Worm (Caenorhabditis elegans) whole organism, late embryonic: ENCODE measurements around the gene F42A6.1.
"Not testable (repeated sequence)": the region's sequence is repeated elsewhere in the genome, so short reads cannot be mapped to it uniquely, and the experiment has no call there.

Experiments used
- C08G9.2 ChIP-seq: sonication (generic microtip); optimal IDR thresholded peaks from 2 replicates; lab custom pipeline; 2016; ENCODE audit warnings: mild to moderate bottlenecking, missing genetic modification characterization, moderate library complexity, missing compliant biosample characterization
- K02D7.2 ChIP-seq: sonication (generic microtip); optimal IDR thresholded peaks from 2 replicates; lab custom pipeline; 2017; ENCODE audit warnings: mild to moderate bottlenecking, missing genetic modification characterization, missing compliant biosample characterization
- T23F11.4 ChIP-seq: fragments of 200-800 bp; sonication (Bioruptor generic); optimal IDR thresholded peaks from 2 replicates; lab custom pipeline; 2018; ENCODE audit warnings: mild to moderate bottlenecking, missing genetic modification characterization, missing compliant biosample characterization
- ceh-14 ChIP-seq: sonication (generic microtip); optimal IDR thresholded peaks from 2 replicates; lab custom pipeline; 2016; ENCODE audit warnings: missing genotype, missing genetic modification characterization, missing compliant biosample characterization
- ceh-2 ChIP-seq: sonication (generic microtip); optimal IDR thresholded peaks from 2 replicates; lab custom pipeline; 2016; ENCODE audit warnings: missing genotype, missing genetic modification characterization, missing compliant biosample characterization
- ceh-45 ChIP-seq: fragments of 200-800 bp; sonication (Bioruptor generic); IDR thresholded peaks from 2 replicates; pipeline ENCODE4 v1.3.6; 2022; ENCODE audit warnings: missing genetic modification reagents, missing genetic modification characterization, missing compliant biosample characterization
- dmd-4 ChIP-seq: sonication (generic microtip); optimal IDR thresholded peaks from 2 replicates; lab custom pipeline; 2016; ENCODE audit warnings: borderline replicate concordance, missing genetic modification characterization, missing compliant biosample characterization
- dve-1 ChIP-seq: sonication (generic microtip); optimal IDR thresholded peaks from 2 replicates; lab custom pipeline; 2017; ENCODE audit warnings: antibody characterized with exemption, mild to moderate bottlenecking, missing genetic modification characterization, missing compliant biosample characterization
- elt-4 ChIP-seq: sonication (generic microtip); optimal IDR thresholded peaks from 2 replicates; lab custom pipeline; 2016; ENCODE audit warnings: missing genetic modification characterization, missing compliant biosample characterization
- ets-4 ChIP-seq: sonication (generic microtip); optimal IDR thresholded peaks from 2 replicates; lab custom pipeline; 2016; ENCODE audit warnings: missing genetic modification characterization, missing compliant biosample characterization
- eyg-1 ChIP-seq: sonication (generic microtip); optimal IDR thresholded peaks from 2 replicates; lab custom pipeline; 2016; ENCODE audit warnings: missing genotype, missing genetic modification characterization, missing compliant biosample characterization
- hlh-13 ChIP-seq: fragments of 200-800 bp; sonication (Bioruptor generic); optimal IDR thresholded peaks from 2 replicates; lab custom pipeline; 2018; ENCODE audit warnings: mild to moderate bottlenecking, missing genetic modification characterization, missing compliant biosample characterization
- hlh-15 ChIP-seq: sonication (generic microtip); optimal IDR thresholded peaks from 2 replicates; lab custom pipeline; 2016; ENCODE audit warnings: missing genetic modification characterization, missing compliant biosample characterization
- hlh-30 ChIP-seq: sonication (generic microtip); optimal IDR thresholded peaks from 2 replicates; lab custom pipeline; 2017; ENCODE audit warnings: antibody characterized with exemption, missing genetic modification characterization, missing compliant biosample characterization; ENCODE audit not compliant: insufficient read depth
- hlh-6 ChIP-seq: sonication (generic microtip); optimal IDR thresholded peaks from 2 replicates; lab custom pipeline; 2016; ENCODE audit warnings: missing genotype, missing genetic modification characterization, missing compliant biosample characterization
- hlh-8 ChIP-seq: sonication (generic microtip); optimal IDR thresholded peaks from 2 replicates; lab custom pipeline; 2016; ENCODE audit warnings: missing genotype, missing genetic modification characterization, missing compliant biosample characterization
- lin-11 ChIP-seq: fragments of 200-800 bp; sonication (Bioruptor generic); optimal IDR thresholded peaks from 2 replicates; lab custom pipeline; 2018; ENCODE audit warnings: mild to moderate bottlenecking, missing genetic modification characterization, missing compliant biosample characterization
- madf-2 ChIP-seq: sonication (generic microtip); optimal IDR thresholded peaks from 2 replicates; lab custom pipeline; 2017; ENCODE audit warnings: missing genetic modification characterization, missing compliant biosample characterization
- mec-3 ChIP-seq: sonication (generic microtip); optimal IDR thresholded peaks from 2 replicates; lab custom pipeline; 2016; ENCODE audit warnings: borderline replicate concordance, missing genetic modification characterization, missing compliant biosample characterization
- nfya-1 ChIP-seq: sonication (generic microtip); optimal IDR thresholded peaks from 2 replicates; lab custom pipeline; 2017; ENCODE audit warnings: missing genetic modification characterization, mild to moderate bottlenecking, missing compliant biosample characterization, antibody characterized with exemption, moderate library complexity
- npax-4 ChIP-seq: sonication (generic microtip); optimal IDR thresholded peaks from 2 replicates; lab custom pipeline; 2016; ENCODE audit warnings: missing genetic modification characterization, missing compliant biosample characterization
- odd-2 ChIP-seq: sonication (generic microtip); optimal IDR thresholded peaks from 2 replicates; lab custom pipeline; 2017; ENCODE audit warnings: antibody characterized with exemption, mild to moderate bottlenecking, missing genetic modification characterization, missing compliant biosample characterization
- pat-9 ChIP-seq: fragments of 200-800 bp; sonication (Bioruptor generic); optimal IDR thresholded peaks from 2 replicates; lab custom pipeline; 2018; ENCODE audit warnings: mild to moderate bottlenecking, missing genetic modification characterization, moderate library complexity, missing compliant biosample characterization
- pha-2 ChIP-seq: sonication (generic microtip); optimal IDR thresholded peaks from 2 replicates; lab custom pipeline; 2017; ENCODE audit warnings: mild to moderate bottlenecking, missing genetic modification characterization, missing compliant biosample characterization
- pha-4 ChIP-seq: fragments of 150-350 bp; optimal IDR thresholded peaks from 2 replicates; lab custom pipeline; 2018; ENCODE audit warnings: missing biosample characterization, missing genetic modification reagents, missing genetic modification characterization
- pqm-1 ChIP-seq: sonication (generic microtip); optimal IDR thresholded peaks from 2 replicates; lab custom pipeline; 2016; ENCODE audit warnings: missing genetic modification characterization, missing compliant biosample characterization
- pros-1 ChIP-seq: fragments of 150-350 bp; optimal IDR thresholded peaks from 2 replicates; lab custom pipeline; 2014; ENCODE audit warnings: missing biosample characterization, missing genetic modification reagents, missing genetic modification characterization
- rnt-1 ChIP-seq: sonication (generic microtip); optimal IDR thresholded peaks from 2 replicates; lab custom pipeline; 2016; ENCODE audit warnings: missing genetic modification characterization, missing compliant biosample characterization
- sdc-2 ChIP-seq: sonication (generic microtip); optimal IDR thresholded peaks from 2 replicates; lab custom pipeline; 2016; ENCODE audit warnings: missing genotype, missing genetic modification characterization, missing compliant biosample characterization
- sox-2 ChIP-seq: fragments of 200-800 bp; sonication (Bioruptor generic); IDR thresholded peaks from 2 replicates; pipeline ENCODE4 v1.3.6; 2022; ENCODE audit warnings: missing genetic modification reagents, missing genetic modification characterization, missing compliant biosample characterization
- tbx-7 ChIP-seq: sonication (generic microtip); optimal IDR thresholded peaks from 2 replicates; lab custom pipeline; 2016; ENCODE audit warnings: missing genotype, missing genetic modification characterization, missing compliant biosample characterization
- unc-3 ChIP-seq, 2 experiments: fragments of 200-800 bp in 1 of 2; sonication (Bioruptor generic) in 1 of 2; sonication (generic microtip) in 1 of 2; conservative IDR thresholded peaks in 1 of 2; optimal IDR thresholded peaks in 1 of 2; 2 replicates each; pipeline versions ENCODE4 v1.3.6 to Lab custom; 2016 to 2022; ENCODE audit warnings: missing compliant biosample characterization in 2 of 2, missing genetic modification characterization in 2 of 2, missing genetic modification reagents in 1 of 2
- unc-42 ChIP-seq: sonication (generic microtip); optimal IDR thresholded peaks from 2 replicates; lab custom pipeline; 2016; ENCODE audit warnings: missing genotype, missing genetic modification characterization, missing compliant biosample characterization

F42A6.1 gene

DNA sequence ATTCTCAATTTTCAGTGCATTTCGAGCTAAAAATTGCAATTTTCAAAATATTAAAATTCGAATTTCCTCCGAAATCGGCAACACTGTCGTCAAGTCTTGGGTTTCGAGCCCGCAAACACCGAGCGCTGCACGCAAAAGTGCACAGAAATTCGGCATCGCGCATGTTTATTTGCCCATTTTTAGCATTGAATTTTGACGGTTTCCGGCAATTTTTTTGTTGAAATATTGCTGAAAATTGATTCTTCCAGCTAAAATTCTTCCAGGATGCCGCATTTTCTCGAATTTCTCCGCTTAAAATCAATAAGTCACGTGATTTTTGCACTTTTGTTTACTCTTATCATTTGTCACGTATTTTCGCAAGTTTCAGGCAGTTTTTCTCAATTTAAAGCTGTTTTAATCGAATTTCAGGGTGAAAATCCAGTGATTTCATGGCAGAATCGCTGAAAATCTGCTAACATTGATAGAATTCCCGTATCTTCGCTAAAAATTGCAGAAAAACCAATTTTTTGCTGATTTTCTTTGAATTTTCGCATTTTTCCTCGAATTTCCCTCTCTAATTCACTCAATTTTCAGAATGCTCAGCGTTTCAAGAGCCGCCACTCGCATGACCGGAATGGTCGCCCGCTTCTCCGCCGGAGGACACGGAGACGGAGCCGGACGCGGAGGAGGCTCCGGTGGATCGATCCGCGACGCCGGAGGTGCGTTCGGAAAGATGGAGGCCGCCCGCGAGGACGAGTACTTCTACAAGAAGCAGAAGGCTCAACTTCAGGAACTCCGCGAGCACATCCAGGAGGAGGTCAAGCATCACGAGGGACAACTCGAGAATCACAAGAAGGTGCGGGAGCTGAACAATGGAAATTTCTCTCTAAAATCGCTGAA is 30.7 kb downstream of the F42A6.1 start, which contains the start of gene mai-2:
TSS of gene mai-2 (plus strand) at position 574 of the 879 bp plus-strand sequence.
- TF ChIP-seq hlh-30 (peak; percentile 91), sox-2 (GFP tag; lab: Robert Waterston, UW) (no peak), nfya-1 (tag; lab: Kevin White, UChicago) (peak; percentile 28)
- TF ChIP-seq, all 69 proteins: peak for 2

DNA sequence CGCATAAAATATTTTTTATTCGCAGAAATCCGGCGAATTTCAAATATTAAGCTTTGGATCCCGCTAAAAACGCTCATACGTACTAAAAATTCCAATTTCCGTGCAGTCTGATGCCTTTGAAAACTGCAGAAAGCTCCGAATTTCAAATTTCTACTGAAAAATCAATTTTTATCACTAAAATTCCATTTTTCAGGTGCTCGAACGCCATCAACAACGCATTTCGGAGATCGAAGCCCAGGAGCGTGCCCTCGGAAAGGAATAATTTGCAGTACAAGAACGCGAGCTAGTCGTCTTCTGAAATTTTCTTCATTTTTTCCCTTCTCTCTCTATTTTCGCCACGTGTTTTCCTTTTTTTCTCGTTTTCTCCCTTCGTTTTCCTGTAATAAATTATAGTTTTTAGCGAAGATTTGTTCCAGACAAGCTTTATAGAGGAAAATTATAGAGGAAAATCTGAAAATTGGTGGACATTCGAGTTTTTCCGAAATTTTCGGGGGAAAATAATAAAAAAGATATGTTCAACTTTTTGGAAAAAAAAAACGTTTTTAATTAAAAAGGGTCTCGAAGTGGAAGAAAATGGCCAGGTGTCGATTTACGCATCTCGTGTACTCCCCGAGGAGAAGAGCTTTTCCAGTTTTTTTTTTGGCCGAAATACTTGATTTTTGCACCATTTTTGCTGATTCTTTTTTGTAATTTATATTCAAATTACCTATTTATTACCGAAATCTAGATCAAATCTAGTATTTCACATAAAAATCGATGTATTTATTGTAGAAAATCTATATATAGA is 31.8 kb downstream of the F42A6.1 start:
- TF ChIP-seq unc-3 (GFP tag; conservative IDR thresholded peaks at IDR 0.05; lab: Robert Waterston, UW) = no peak
- TF ChIP-seq unc-3 (tag; optimal IDR thresholded peaks at IDR 0.05; lab: Kevin White, UChicago) = no peak
- no peak for TF ChIP-seq dve-1 (tag; lab: Kevin White, UChicago)
- TF ChIP-seq T23F11.4 (GFP tag; lab: Kevin White, UChicago) = no peak
- TF ChIP-seq ceh-2 (tag; lab: Kevin White, UChicago) = no peak
- no peak for TF ChIP-seq mec-3
- TF ChIP-seq hlh-8 (tag; lab: Kevin White, UChicago) = no peak
- no peak for TF ChIP-seq elt-4
- no peak for TF ChIP-seq dmd-4 (tag; lab: Kevin White, UChicago)
- no peak for TF ChIP-seq pha-4
- no peak for TF ChIP-seq C08G9.2 (tag; lab: Kevin White, UChicago)
- no peak for TF ChIP-seq ets-4 (tag; lab: Kevin White, UChicago)
- TF ChIP-seq npax-4 (tag; lab: Kevin White, UChicago) = no peak
- TF ChIP-seq odd-2 (tag; lab: Kevin White, UChicago) = no peak
- no peak for TF ChIP-seq K02D7.2 (tag; lab: Kevin White, UChicago)
- no peak for TF ChIP-seq hlh-6

DNA sequence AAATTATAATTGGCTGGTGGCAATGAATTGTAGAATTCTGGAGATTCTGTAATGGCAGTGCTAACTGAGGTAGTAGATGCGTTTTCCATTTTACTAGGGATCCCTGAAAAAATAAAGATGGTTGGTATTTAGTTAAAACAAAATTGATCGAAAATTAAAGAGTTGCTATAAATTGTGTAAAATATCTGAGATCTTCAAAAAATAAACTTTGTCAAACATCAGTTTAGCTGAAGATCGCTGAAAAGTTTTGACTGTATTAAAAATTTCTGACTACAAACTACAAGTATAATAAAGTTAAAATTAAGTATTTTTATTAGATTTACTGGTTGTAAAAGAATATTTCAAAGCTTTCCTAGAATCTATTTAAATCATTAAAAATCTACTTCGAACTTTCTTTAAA is 35.1 kb downstream of the F42A6.1 start, which contains the start of gene B0546.5:
TSS of gene B0546.5 (minus strand) at position 101 of the 400 bp plus-strand sequence.
- TF ChIP-seq tbx-7, hlh-15, pqm-1 (tag; lab: Kevin White, UChicago): not testable (repeated sequence)

DNA sequence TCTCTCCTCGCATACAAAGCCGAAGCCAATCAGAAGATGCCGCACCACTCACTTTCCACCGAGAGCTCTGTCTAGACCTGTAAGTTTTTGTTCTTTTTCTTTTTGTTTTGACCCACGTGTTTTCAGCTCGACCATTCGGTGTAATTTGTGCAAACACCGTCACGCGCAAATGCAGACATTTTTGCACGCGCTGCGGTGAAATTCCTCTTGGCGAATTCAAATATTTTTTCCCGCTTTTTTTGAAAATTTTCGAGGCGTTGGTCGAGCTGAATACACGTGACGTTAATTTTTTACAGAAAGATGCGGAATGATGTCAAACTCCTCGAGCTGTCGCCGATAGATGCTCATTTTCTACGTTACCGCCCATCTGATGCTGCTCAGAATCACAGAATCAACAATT is 39.2 kb downstream of the F42A6.1 start, which contains the start of gene C04C3.4:
TSS of gene C04C3.4 (plus strand) at position 301 of the 400 bp plus-strand sequence.
- not testable (repeated sequence) for TF ChIP-seq unc-42, hlh-15, rnt-1 (tag; lab: Kevin White, UChicago)

DNA sequence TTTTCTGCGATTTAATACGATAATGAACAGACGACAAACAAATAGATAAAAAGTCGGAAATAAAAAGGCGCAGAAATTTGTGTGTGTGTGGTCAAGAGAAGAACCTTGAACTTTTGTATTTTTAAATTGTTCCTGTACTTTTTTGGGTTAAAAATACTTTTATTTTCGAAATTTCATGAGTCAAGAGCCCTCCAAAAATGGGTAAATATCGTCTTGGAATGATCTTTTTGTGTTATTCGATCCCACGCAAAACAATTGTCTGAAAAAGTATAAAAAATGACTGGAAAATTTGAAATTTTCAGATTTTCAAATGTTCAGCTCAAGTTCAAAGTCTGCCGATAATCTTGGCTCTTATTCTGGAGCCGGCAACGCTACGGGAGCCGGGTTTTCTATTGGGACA is 40.7 kb downstream of the F42A6.1 start, which contains the start of gene C04C3.14:
TSS of gene C04C3.14 (plus strand) at position 301 of the 400 bp plus-strand sequence.
- TF ChIP-seq pat-9 (no peak), eyg-1 (tag; lab: Kevin White, UChicago) (no peak), hlh-13 (no peak), ceh-45 (GFP tag; lab: Robert Waterston, UW) (no peak), pha-4 (no peak), mec-3 (no peak), pha-2 (tag; lab: Kevin White, UChicago) (no peak), lin-11 (tag; lab: Kevin White, UChicago) (no peak), hlh-15 (tag; lab: Kevin White, UChicago) (no peak), rnt-1 (tag; lab: Kevin White, UChicago) (no peak), K02D7.2 (tag; lab: Kevin White, UChicago) (no peak), ceh-14 (tag; lab: Kevin White, UChicago) (no peak), pros-1 (no peak), madf-2 (tag; lab: Kevin White, UChicago) (no peak), dve-1 (tag; lab: Kevin White, UChicago) (no peak), sdc-2 (tag; lab: Kevin White, UChicago) (no peak), C08G9.2 (tag; lab: Kevin White, UChicago) (no peak)
